Worm (Caenorhabditis elegans) whole organism, L1 larva: ENCODE results near the gene mrpl-55.
A peak's percentile ranks its signal among the peaks of the same experiment; 100 is the strongest.

Experiments
- C04F5.9 ChIP-seq: sonication (generic microtip); optimal IDR thresholded peaks from 2 replicates; lab custom pipeline; 2016; ENCODE audit warnings: missing genetic modification characterization, missing compliant biosample characterization
- Y116A8C.19 ChIP-seq: sonication (generic microtip); optimal IDR thresholded peaks from 2 replicates; lab custom pipeline; 2016; ENCODE audit warnings: missing compliant biosample characterization, missing genetic modification characterization, borderline replicate concordance
- aha-1 ChIP-seq: fragments of 150-350 bp; optimal IDR thresholded peaks from 2 replicates; lab custom pipeline; 2014; ENCODE audit warnings: missing biosample characterization, missing genetic modification characterization
- alr-1 ChIP-seq: fragments of 200-800 bp; sonication (Bioruptor generic); optimal IDR thresholded peaks from 2 replicates; lab custom pipeline; 2018; ENCODE audit warnings: borderline replicate concordance, mild to moderate bottlenecking, missing genetic modification characterization, missing compliant biosample characterization
- aly-2 ChIP-seq: fragments of 150-350 bp; optimal IDR thresholded peaks from 2 replicates; lab custom pipeline; 2014; ENCODE audit warnings: missing biosample characterization, missing genetic modification characterization
- ama-1 ChIP-seq: fragments of 150-350 bp; optimal IDR thresholded peaks from 2 replicates; lab custom pipeline; 2014
- blmp-1 ChIP-seq: fragments of 150-350 bp; optimal IDR thresholded peaks from 2 replicates; lab custom pipeline; 2014; ENCODE audit warnings: missing biosample characterization, missing genetic modification characterization
- ceh-63 ChIP-seq: fragments of 200-800 bp; sonication (Bioruptor generic); optimal IDR thresholded peaks from 2 replicates; lab custom pipeline; 2018; ENCODE audit warnings: mild to moderate bottlenecking, missing genetic modification characterization, missing compliant biosample characterization
- ceh-82 ChIP-seq, 3 experiments: fragments of 150-350 bp in 1 of 3; sonication (generic microtip) in 2 of 3; optimal IDR thresholded peaks; 2 replicates each; lab custom pipeline; 2014 to 2017; ENCODE audit warnings: missing biosample characterization in 3 of 3, missing genetic modification characterization in 3 of 3
- ceh-88 ChIP-seq: fragments of 200-800 bp; sonication (Bioruptor generic); IDR thresholded peaks from 2 replicates; pipeline ENCODE4 v1.3.6; 2022; ENCODE audit warnings: missing genetic modification characterization, missing compliant biosample characterization
- ces-1 ChIP-seq: fragments of 150-350 bp; optimal IDR thresholded peaks from 2 replicates; lab custom pipeline; 2014; ENCODE audit warnings: missing biosample characterization, missing genetic modification reagents, missing genetic modification characterization
- efl-1 ChIP-seq, 4 experiments: fragments of 150-350 bp; optimal IDR thresholded peaks in 3 of 4; peaks in 1 of 4; 1 replicate in 1 of 4; 2 replicates in 3 of 4; lab custom pipeline; 2014; ENCODE audit warnings: missing biosample characterization in 2 of 4, missing genetic modification characterization in 2 of 4, missing genetic modification reagents in 2 of 4
- elt-2 ChIP-seq: sonication (generic microtip); optimal IDR thresholded peaks from 2 replicates; lab custom pipeline; 2016; ENCODE audit warnings: missing genetic modification characterization, mild to moderate bottlenecking, inconsistent platforms, missing compliant biosample characterization, missing genetic modification reagents
- elt-3 ChIP-seq, 6 experiments: fragments of 150-350 bp in 1 of 6; sonication (generic microtip); optimal IDR thresholded peaks; 2 replicates each; lab custom pipeline; 2017 to 2018; ENCODE audit warnings: missing biosample characterization in 6 of 6, missing genetic modification characterization in 6 of 6, inconsistent platforms in 1 of 6
- fkh-10 ChIP-seq: sonication (generic microtip); optimal IDR thresholded peaks from 2 replicates; lab custom pipeline; 2017; ENCODE audit warnings: missing biosample characterization, missing genetic modification reagents, missing genetic modification characterization
- fkh-8 ChIP-seq: sonication (generic microtip); optimal IDR thresholded peaks from 2 replicates; lab custom pipeline; 2016; ENCODE audit warnings: mild to moderate bottlenecking, missing genetic modification characterization, missing compliant biosample characterization
- fos-1 ChIP-seq: fragments of 150-350 bp; optimal IDR thresholded peaks from 2 replicates; lab custom pipeline; 2014; ENCODE audit warnings: missing biosample characterization, missing genetic modification characterization
- hlh-4 ChIP-seq: sonication (generic microtip); optimal IDR thresholded peaks from 2 replicates; lab custom pipeline; 2016; ENCODE audit warnings: mild to moderate bottlenecking, missing genetic modification characterization, missing compliant biosample characterization
- hpl-2 ChIP-seq: fragments of 150-350 bp; optimal IDR thresholded peaks from 2 replicates; lab custom pipeline; 2014; ENCODE audit warnings: missing biosample characterization, missing genetic modification reagents, missing genetic modification characterization
- lin-13 ChIP-seq: fragments of 150-350 bp; optimal IDR thresholded peaks from 2 replicates; lab custom pipeline; 2014; ENCODE audit warnings: missing biosample characterization, missing genetic modification reagents, missing genetic modification characterization
- lin-15B ChIP-seq: fragments of 150-350 bp; sonication (generic microtip); optimal IDR thresholded peaks from 3 replicates; lab custom pipeline; 2014; ENCODE audit warnings: missing biosample characterization, missing genetic modification characterization
- lsy-2 ChIP-seq, 2 experiments: fragments of 150-350 bp; optimal IDR thresholded peaks; 2 replicates each; lab custom pipeline; 2014; ENCODE audit warnings: missing biosample characterization in 2 of 2, missing genetic modification characterization in 2 of 2
- mab-9 ChIP-seq: fragments of 200-800 bp; sonication (Bioruptor generic); IDR thresholded peaks from 2 replicates; pipeline ENCODE4 v1.3.6; 2022; ENCODE audit warnings: missing genetic modification reagents, missing genetic modification characterization, missing compliant biosample characterization
- mef-2 ChIP-seq: fragments of 150-350 bp; optimal IDR thresholded peaks from 2 replicates; lab custom pipeline; 2014; ENCODE audit warnings: missing biosample characterization, missing genetic modification characterization
- mep-1 ChIP-seq: fragments of 150-350 bp; optimal IDR thresholded peaks from 2 replicates; lab custom pipeline; 2014; ENCODE audit warnings: missing biosample characterization, missing genetic modification characterization
- nhr-11 ChIP-seq: fragments of 150-350 bp; optimal IDR thresholded peaks from 2 replicates; lab custom pipeline; 2014; ENCODE audit warnings: missing biosample characterization, missing genetic modification characterization
- nhr-12 ChIP-seq: sonication (generic microtip); optimal IDR thresholded peaks from 2 replicates; lab custom pipeline; 2017; ENCODE audit warnings: missing biosample characterization, missing genetic modification characterization
- nhr-237 ChIP-seq: fragments of 150-350 bp; optimal IDR thresholded peaks from 2 replicates; lab custom pipeline; 2014; ENCODE audit warnings: missing biosample characterization, missing genetic modification characterization
- nhr-28 ChIP-seq: fragments of 150-350 bp; optimal IDR thresholded peaks from 2 replicates; lab custom pipeline; 2014; ENCODE audit warnings: missing biosample characterization, missing genetic modification characterization
- nhr-47 ChIP-seq: sonication (generic microtip); optimal IDR thresholded peaks from 2 replicates; lab custom pipeline; 2016; ENCODE audit warnings: mild to moderate bottlenecking, missing genetic modification characterization, moderate library complexity, missing compliant biosample characterization
- nhr-71 ChIP-seq: sonication (generic microtip); optimal IDR thresholded peaks from 2 replicates; lab custom pipeline; 2016; ENCODE audit warnings: mild to moderate bottlenecking, missing genetic modification characterization, moderate library complexity, missing compliant biosample characterization
- nhr-85 ChIP-seq: sonication (generic microtip); peaks from one replicate; lab custom pipeline; 2016; ENCODE audit warnings: missing genetic modification characterization, inconsistent platforms, missing compliant biosample characterization
- pag-3 ChIP-seq: sonication (generic microtip); optimal IDR thresholded peaks from 2 replicates; lab custom pipeline; 2017; ENCODE audit warnings: missing genetic modification characterization, mild to moderate bottlenecking, missing compliant biosample characterization, antibody characterized with exemption, borderline replicate concordance; ENCODE audit not compliant: insufficient read depth
- pax-3 ChIP-seq: fragments of 200-800 bp; sonication (Bioruptor generic); optimal IDR thresholded peaks from 2 replicates; lab custom pipeline; 2018; ENCODE audit warnings: mild to moderate bottlenecking, missing genetic modification characterization, moderate library complexity, missing compliant biosample characterization
- swsn-7 ChIP-seq: sonication (generic microtip); optimal IDR thresholded peaks from 2 replicates; lab custom pipeline; 2016; ENCODE audit warnings: missing genetic modification characterization, missing compliant biosample characterization
- tbx-2 ChIP-seq: sonication (generic microtip); optimal IDR thresholded peaks from 2 replicates; lab custom pipeline; 2016; ENCODE audit warnings: missing genetic modification characterization, missing compliant biosample characterization
- tlp-1 ChIP-seq: fragments of 150-350 bp; optimal IDR thresholded peaks from 2 replicates; lab custom pipeline; 2014; ENCODE audit warnings: missing biosample characterization, missing genetic modification characterization
- unc-86 ChIP-seq: sonication (generic microtip); optimal IDR thresholded peaks from 2 replicates; lab custom pipeline; 2016; ENCODE audit warnings: missing genetic modification characterization, missing compliant biosample characterization
- vab-15 ChIP-seq: sonication (generic microtip); optimal IDR thresholded peaks from 2 replicates; lab custom pipeline; 2017; ENCODE audit warnings: missing genotype, mild to moderate bottlenecking, missing genetic modification characterization, missing compliant biosample characterization
- xbp-1 ChIP-seq: sonication (generic microtip); optimal IDR thresholded peaks from 2 replicates; lab custom pipeline; 2016; ENCODE audit warnings: missing genetic modification characterization, missing compliant biosample characterization
- ztf-11 ChIP-seq, 2 experiments: sonication (generic microtip); optimal IDR thresholded peaks; 2 replicates each; lab custom pipeline; 2016 to 2017; ENCODE audit warnings: missing genetic modification characterization in 2 of 2, missing biosample characterization in 1 of 2, missing compliant biosample characterization in 1 of 2

Gene mrpl-55

DNA sequence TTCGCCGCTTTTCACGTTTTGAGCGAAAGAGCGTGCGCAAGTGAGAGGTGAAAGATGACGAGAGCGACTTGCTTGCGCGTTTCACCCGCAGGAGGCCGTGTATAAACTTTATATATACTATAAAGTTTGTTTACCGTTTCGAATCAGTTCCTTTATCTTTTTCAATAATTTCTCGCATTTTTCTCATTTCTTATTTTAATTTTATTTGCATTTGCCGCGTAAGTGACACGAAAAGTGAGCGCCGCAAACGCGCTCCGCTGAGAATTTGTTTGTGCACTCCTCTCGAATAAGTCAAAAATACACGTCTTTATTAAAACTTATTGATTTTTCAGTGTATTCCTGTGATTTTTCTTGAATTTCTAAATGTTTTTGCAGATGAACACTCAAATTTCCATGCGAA, at the start of gene mrpl-55 (continued):
- TF ChIP-seq blmp-1 = peak; percentile 75
- TF ChIP-seq C04F5.9 = peak; percentile 82
- no peak for TF ChIP-seq Y116A8C.19 (tag; lab: Kevin White, UChicago)
- TF ChIP-seq lin-15B (tag; lab: Kevin White, UChicago) = peak; percentile 92
- peak; percentile 75 to 93 (median 77) for TF ChIP-seq ceh-82 (tag; optimal IDR thresholded peaks at IDR 0.05; lab: Kevin White, UChicago)
- TF ChIP-seq efl-1 (optimal IDR thresholded peaks at IDR 0.05; lab: Kevin White, UChicago) = peak; percentile 88 to 98
- peak; percentile 96 to 99 for TF ChIP-seq efl-1 (GFP tag; optimal IDR thresholded peaks at IDR 0.05 in 1 of 2; lab: Kevin White, UChicago)
- TF ChIP-seq nhr-71 (tag; lab: Kevin White, UChicago) = peak; percentile 95
- peak; percentile 55 for TF ChIP-seq elt-2 (tag; lab: Kevin White, UChicago)
- peak in 1 of 2 experiments; percentile 77 for TF ChIP-seq ztf-11 (tag; optimal IDR thresholded peaks at IDR 0.05; lab: Kevin White, UChicago)
- no peak for TF ChIP-seq tlp-1
- peak; percentile 77 for TF ChIP-seq aly-2 (tag; lab: Kevin White, UChicago)
- no peak for TF ChIP-seq aha-1 (tag; lab: Kevin White, UChicago)
- TF ChIP-seq mef-2 (tag; lab: Kevin White, UChicago) = peak; percentile 69
- TF ChIP-seq pag-3 (tag; lab: Kevin White, UChicago) = no peak
- TF ChIP-seq tbx-2 = peak; percentile 92
- TF ChIP-seq hpl-2 = peak; percentile 61
- peak; percentile 64 for TF ChIP-seq vab-15 (tag; lab: Kevin White, UChicago)
- TF ChIP-seq pax-3 (tag; lab: Kevin White, UChicago) = peak; percentile 88
- TF ChIP-seq nhr-237 = peak; percentile 80
- no peak for TF ChIP-seq ces-1 (GFP tag; lab: Kevin White, UChicago)
- TF ChIP-seq elt-3 (tag; optimal IDR thresholded peaks at IDR 0.05; lab: Kevin White, UChicago) = peak in 4 of 6 experiments; percentile 19 to 98 (median 64)
- TF ChIP-seq nhr-12 (tag; lab: Kevin White, UChicago) = no peak
- TF ChIP-seq nhr-11 (tag; lab: Kevin White, UChicago) = peak; percentile 56
- TF ChIP-seq xbp-1 (tag; lab: Kevin White, UChicago) = peak; percentile 95
- peak; percentile 89 for TF ChIP-seq swsn-7 (tag; lab: Kevin White, UChicago)
- peak; percentile 75 for TF ChIP-seq mab-9 (GFP tag; lab: Robert Waterston, UW)
- TF ChIP-seq fkh-10 (GFP tag; lab: Kevin White, UChicago) = peak; percentile 47
- TF ChIP-seq ceh-63 (GFP tag; lab: Kevin White, UChicago) = no peak
- TF ChIP-seq unc-86 (tag; lab: Kevin White, UChicago) = peak; percentile 88
- peak; percentile 88 for TF ChIP-seq lin-13
- TF ChIP-seq mep-1 (tag; lab: Kevin White, UChicago) = peak; percentile 94

- TF ChIP-seq fkh-8 (tag; lab: Kevin White, UChicago) = no peak
- peak in 1 of 2 experiments; percentile 20 for TF ChIP-seq lsy-2 (tag; optimal IDR thresholded peaks at IDR 0.05; lab: Kevin White, UChicago)
- no peak for TF ChIP-seq tbx-2
- TF ChIP-seq ama-1 (lab: Kevin White, UChicago) = peak; percentile 3
- TF ChIP-seq nhr-85 (tag; lab: Kevin White, UChicago) = peak; percentile 36
- TF ChIP-seq nhr-47 (tag; lab: Kevin White, UChicago) = peak; percentile 3
- TF ChIP-seq tlp-1 = no peak
- no peak for TF ChIP-seq lin-13
- TF ChIP-seq nhr-28 (tag; lab: Kevin White, UChicago) = no peak
- no peak for TF ChIP-seq hlh-4
- no peak for TF ChIP-seq ces-1 (GFP tag; lab: Kevin White, UChicago)
- no peak for TF ChIP-seq nhr-12 (tag; lab: Kevin White, UChicago)
- TF ChIP-seq alr-1 = no peak
- TF ChIP-seq fos-1 = no peak
- no peak for TF ChIP-seq ceh-88
- peak; percentile 73 for TF ChIP-seq aly-2 (tag; lab: Kevin White, UChicago)
These were observed 47.4 kb upstream of the mrpl-55 start, which contains the start of gene rrp-8 for ce11 chrIV:396373-396772. TSS of gene rrp-8 (plus strand) at chrIV:396545.
